Worm (Caenorhabditis elegans): ENCODE results near the gene folr-1.

The folr-1 gene

DNA sequence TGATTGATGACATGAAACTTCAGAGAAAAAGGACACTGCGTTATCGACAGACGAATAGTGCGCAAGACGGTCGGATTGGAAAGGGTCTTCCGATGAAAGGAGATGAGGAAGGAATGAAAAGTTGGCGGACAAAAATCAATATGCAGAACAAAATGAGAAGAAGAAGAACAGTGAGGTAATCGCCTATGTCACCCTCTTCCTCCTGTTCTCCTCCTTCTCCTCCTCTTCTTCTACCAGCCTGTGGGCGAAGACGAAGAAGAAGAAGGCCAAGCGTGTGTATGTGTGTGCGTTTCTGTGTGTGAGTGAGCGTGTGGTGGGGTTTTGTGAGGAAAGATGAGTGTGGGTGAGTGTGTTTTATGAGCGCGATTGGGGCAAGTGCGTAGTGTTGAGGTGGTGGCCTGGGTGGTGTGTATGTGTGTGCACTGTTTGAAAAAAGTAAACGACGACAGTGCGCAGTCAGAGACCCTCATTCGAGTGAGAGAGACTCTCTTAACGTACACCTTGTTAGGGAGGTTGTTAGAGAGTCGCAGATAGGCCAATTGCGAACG is 13.2 kb downstream of the folr-1 start, which contains the start of gene tsp-21 (continued):
- no peak for TF ChIP-seq F49E8.2 (tag; optimal IDR thresholded peaks at IDR 0.05; ENCODE audit: borderline replicate concordance)
- TF ChIP-seq nhr-102 (tag; optimal IDR thresholded peaks at IDR 0.05), result peak; percentile 52
- 0 out of 2 replicates have a peak, but pooled peaks have one; percentile 11 for TF ChIP-seq ceh-20 (GFP tag; IDR thresholded peaks at IDR 0.05)
- no peak for TF ChIP-seq zip-11 (GFP tag; IDR thresholded peaks at IDR 0.05)
- TF ChIP-seq madf-9 (GFP tag; conservative IDR thresholded peaks at IDR 0.05), result peak; percentile 40; the same call in 1 of the 2 replicates
- TF ChIP-seq jun-1 (tag; optimal IDR thresholded peaks at IDR 0.05), result peak; percentile 33
- peak; percentile 73 for TF ChIP-seq ama-1 (optimal IDR thresholded peaks at IDR 0.05)
- no peak for TF ChIP-seq madf-5 (GFP tag; IDR thresholded peaks at IDR 0.05)
- TF ChIP-seq gei-8 (GFP tag; optimal IDR thresholded peaks at IDR 0.05), result no peak
- 0 out of 2 replicates have a peak, but pooled peaks have one; percentile 43 for TF ChIP-seq nhr-42 (GFP tag; IDR thresholded peaks at IDR 0.05)
- peak; percentile 77 for TF ChIP-seq hlh-30 (tag; optimal IDR thresholded peaks at IDR 0.05; ENCODE audit: insufficient read depth)
- no peak for TF ChIP-seq daf-19 (GFP tag; conservative IDR thresholded peaks at IDR 0.05)
- no peak for TF ChIP-seq zag-1 (tag; optimal IDR thresholded peaks at IDR 0.05)
- TF ChIP-seq nhr-48 (tag; optimal IDR thresholded peaks at IDR 0.05), result no peak

DNA sequence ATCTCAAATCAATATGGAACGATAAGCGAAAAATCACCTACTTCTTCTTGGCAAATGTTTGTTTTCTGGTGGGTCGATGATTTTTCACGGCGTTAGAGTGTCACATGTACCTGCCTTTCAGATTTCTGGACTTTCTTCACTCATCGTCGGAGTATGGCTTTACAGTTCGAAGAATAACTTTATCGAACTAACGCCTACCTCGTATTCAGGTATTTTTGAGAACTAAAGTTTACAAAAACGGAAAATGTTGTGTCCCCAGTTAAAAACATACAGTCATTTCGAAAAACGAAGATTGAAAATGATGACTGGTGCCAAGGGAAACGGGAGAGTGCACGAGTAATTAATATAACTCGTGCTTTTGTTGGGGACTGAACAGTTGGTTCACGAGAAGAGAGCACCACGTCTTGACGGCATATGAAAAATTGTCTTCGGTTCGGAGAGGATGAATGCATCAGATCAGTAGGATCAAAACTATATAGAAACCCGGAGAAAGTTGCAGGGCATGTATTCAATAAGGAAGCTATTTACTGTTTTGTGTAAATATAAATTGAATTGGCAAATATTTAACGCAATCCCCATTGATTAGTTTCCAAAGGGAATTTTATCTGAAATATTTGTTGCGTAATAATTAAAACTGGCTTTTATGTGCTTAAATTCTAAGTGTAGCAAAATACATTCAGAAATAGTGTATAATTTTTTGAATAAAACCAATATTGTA is 14.4 kb downstream of the folr-1 start:
- TF ChIP-seq nhr-28 (tag; optimal IDR thresholded peaks at IDR 0.05) (no peak), lin-1 (GFP tag; IDR thresholded peaks at IDR 0.05) (no peak), daf-16 (GFP tag; optimal IDR thresholded peaks at IDR 0.05) (no peak), daf-16 (tag; optimal IDR thresholded peaks at IDR 0.05) (peak; percentile 11), madf-5 (GFP tag; IDR thresholded peaks at IDR 0.05) (no peak), unc-62 (GFP tag; optimal IDR thresholded peaks at IDR 0.05 in 1 of 2) (peak in 1 of 2 experiments; percentile 65), unc-62 (tag; optimal IDR thresholded peaks at IDR 0.05) (no peak), hlh-30 (tag; optimal IDR thresholded peaks at IDR 0.05; ENCODE audit: insufficient read depth) (peak; percentile 32), nhr-10 (tag; optimal IDR thresholded peaks at IDR 0.05) (no peak), lin-39 (tag; optimal IDR thresholded peaks at IDR 0.05) (no peak), dmd-9 (GFP tag; IDR thresholded peaks at IDR 0.05) (no peak), dpl-1 (GFP tag; optimal IDR thresholded peaks at IDR 0.05) (no peak), mdl-1 (tag; optimal IDR thresholded peaks at IDR 0.05) (no peak)

DNA sequence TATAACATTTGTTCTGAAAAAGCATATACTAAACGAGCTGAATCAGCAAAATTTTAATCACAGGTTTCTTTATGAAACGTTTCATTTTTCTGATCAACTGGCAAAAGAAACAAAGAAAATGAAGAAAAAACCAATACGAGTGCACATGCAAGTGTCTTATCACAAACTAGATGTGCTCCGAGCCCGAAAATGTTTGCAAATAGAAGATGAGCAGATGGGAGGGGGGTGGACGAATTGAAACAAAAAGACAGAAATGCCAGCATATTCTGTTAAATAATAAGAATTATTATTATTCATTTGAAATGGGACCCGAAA is 14.9 kb downstream of the folr-1 start:
- TF ChIP-seq dve-1 (tag; optimal IDR thresholded peaks at IDR 0.05; ENCODE audit: insufficient read depth) (peak; percentile 50), lir-3 (tag; optimal IDR thresholded peaks at IDR 0.05) (no peak), daf-16 (GFP tag; optimal IDR thresholded peaks at IDR 0.05) (no peak), daf-16 (tag; optimal IDR thresholded peaks at IDR 0.05) (peak; percentile 44), unc-62 (GFP tag; optimal IDR thresholded peaks at IDR 0.05 in 1 of 2) (no peak), unc-62 (tag; optimal IDR thresholded peaks at IDR 0.05) (no peak), hlh-30 (tag; optimal IDR thresholded peaks at IDR 0.05; ENCODE audit: insufficient read depth) (no peak), sdz-12 (GFP tag; optimal IDR thresholded peaks at IDR 0.05) (no peak), zip-2 (tag; optimal IDR thresholded peaks at IDR 0.05) (no peak), pqm-1 (tag; optimal IDR thresholded peaks at IDR 0.05) (peak; percentile 37), nhr-11 (tag; optimal IDR thresholded peaks at IDR 0.05) (no peak), mxl-3 (GFP tag; optimal IDR thresholded peaks at IDR 0.05) (no peak), nhr-28 (tag; optimal IDR thresholded peaks at IDR 0.05) (peak; percentile 37), mep-1 (tag; optimal IDR thresholded peaks at IDR 0.05) (peak; percentile 4), hlh-11 (tag; optimal IDR thresholded peaks at IDR 0.05) (peak; percentile 19), nhr-10 (tag; optimal IDR thresholded peaks at IDR 0.05) (no peak), egl-43 (GFP tag; IDR thresholded peaks at IDR 0.05) (no peak), unc-39 (tag; optimal IDR thresholded peaks at IDR 0.05) (no peak)

Measured in whole organism, L4 larva.